Fruit fly (Drosophila melanogaster) whole organism, pupa: Measurements from ENCODE around the gene CG3457.

ENCODE experiments used
- CG10348 ChIP-seq: fragments of 200-800 bp; sonication (Bioruptor generic); IDR thresholded peaks from 2 replicates; pipeline ENCODE4 v1.3.6; 2022; ENCODE audit warnings: missing biosample characterization, missing genetic modification characterization
- CG12605 ChIP-seq: fragments of 200-800 bp; sonication (Bioruptor generic); IDR thresholded peaks from 2 replicates; pipeline ENCODE4 v1.3.6; 2022; ENCODE audit warnings: missing biosample characterization, missing genetic modification characterization
- CG13204 ChIP-seq: fragments of 200-800 bp; sonication (Bioruptor generic); optimal IDR thresholded peaks from 2 replicates; lab custom pipeline; 2018; ENCODE audit warnings: missing biosample characterization, mild to moderate bottlenecking, missing genetic modification characterization, moderate library complexity
- CG14655 ChIP-seq: fragments of 200-800 bp; sonication (Bioruptor generic); optimal IDR thresholded peaks from 3 replicates; lab custom pipeline; 2017; ENCODE audit warnings: mild to moderate bottlenecking, missing biosample characterization, missing genetic modification reagents, missing genetic modification characterization
- CG15710 ChIP-seq: fragments of 200-800 bp; sonication (Bioruptor generic); optimal IDR thresholded peaks from 2 replicates; lab custom pipeline; 2018; ENCODE audit warnings: missing biosample characterization, mild to moderate bottlenecking, missing genetic modification characterization, moderate library complexity
- CG17806 ChIP-seq: fragments of 200-800 bp; sonication (Bioruptor generic); optimal IDR thresholded peaks from 2 replicates; lab custom pipeline; 2018; ENCODE audit warnings: missing biosample characterization, mild to moderate bottlenecking, missing genetic modification characterization, moderate library complexity
- CG32121 ChIP-seq: fragments of 200-800 bp; sonication (Bioruptor generic); IDR thresholded peaks from 2 replicates; pipeline ENCODE4 v1.3.6; 2022; ENCODE audit warnings: missing biosample characterization, missing genetic modification characterization
- CG34367 ChIP-seq: fragments of 200-800 bp; sonication (Bioruptor generic); optimal IDR thresholded peaks from 2 replicates; lab custom pipeline; 2018; ENCODE audit warnings: missing biosample characterization, mild to moderate bottlenecking, missing genetic modification characterization
- CG4496 ChIP-seq: fragments of 200-800 bp; sonication (Bioruptor generic); IDR thresholded peaks from 3 replicates; pipeline ENCODE4 v1.3.6; 2022; ENCODE audit warnings: missing biosample characterization, missing genetic modification characterization
- CG8159 ChIP-seq: fragments of 200-800 bp; sonication (Bioruptor generic); optimal IDR thresholded peaks from 3 replicates; lab custom pipeline; 2018; ENCODE audit warnings: missing biosample characterization, mild to moderate bottlenecking, missing genetic modification characterization, moderate library complexity
- CG8301 ChIP-seq: fragments of 200-800 bp; sonication (Bioruptor generic); optimal IDR thresholded peaks from 2 replicates; lab custom pipeline; 2018; ENCODE audit warnings: missing biosample characterization, mild to moderate bottlenecking, missing genetic modification characterization
- CG9948 ChIP-seq: fragments of 200-800 bp; sonication (Bioruptor generic); optimal IDR thresholded peaks from 2 replicates; lab custom pipeline; 2018; ENCODE audit warnings: missing biosample characterization, mild to moderate bottlenecking, missing genetic modification characterization, moderate library complexity
- D1 ChIP-seq: fragments of 200-800 bp; sonication (Bioruptor generic); optimal IDR thresholded peaks from 2 replicates; lab custom pipeline; 2018; ENCODE audit warnings: missing biosample characterization, mild to moderate bottlenecking, missing genetic modification characterization, moderate library complexity
- EcR ChIP-seq: fragments of 200-800 bp; sonication (Bioruptor generic); optimal IDR thresholded peaks from 3 replicates; lab custom pipeline; 2019; ENCODE audit warnings: missing biosample characterization, missing genetic modification characterization, mild to moderate bottlenecking, moderate library complexity, missing genetic modification reagents
- Ets98B ChIP-seq: fragments of 200-800 bp; sonication (Bioruptor generic); IDR thresholded peaks from 2 replicates; pipeline ENCODE4 v1.3.6; 2022; ENCODE audit warnings: missing biosample characterization, missing genetic modification characterization
- Pif1A ChIP-seq: fragments of 200-800 bp; sonication (Bioruptor generic); optimal IDR thresholded peaks from 3 replicates; lab custom pipeline; 2016; ENCODE audit warnings: missing biosample characterization, missing genetic modification characterization
- Pif1B ChIP-seq: fragments of 200-800 bp; sonication (Bioruptor generic); optimal IDR thresholded peaks from 3 replicates; lab custom pipeline; 2016; ENCODE audit warnings: missing biosample characterization, missing genetic modification characterization
- Snoo ChIP-seq: fragments of 200-800 bp; sonication (Bioruptor generic); optimal IDR thresholded peaks from 3 replicates; lab custom pipeline; 2017; ENCODE audit warnings: missing biosample characterization, mild to moderate bottlenecking, missing genetic modification characterization, inconsistent platforms
- fd96Ca ChIP-seq: fragments of 200-800 bp; sonication (Bioruptor generic); IDR thresholded peaks from 3 replicates; pipeline ENCODE4 v1.3.6; 2022; ENCODE audit warnings: missing biosample characterization, missing genetic modification characterization
- gl ChIP-seq: fragments of 200-800 bp; sonication (Bioruptor generic); optimal IDR thresholded peaks from 2 replicates; lab custom pipeline; 2018; ENCODE audit warnings: missing biosample characterization, mild to moderate bottlenecking, missing genetic modification characterization
- rn ChIP-seq: fragments of 200-800 bp; sonication (Bioruptor generic); IDR thresholded peaks from 2 replicates; pipeline ENCODE4 v1.3.6; 2022; ENCODE audit warnings: missing biosample characterization, missing genetic modification characterization

The CG3457 gene

dm6 chrX:2148671-2149070, 38.9 kb upstream of the CG3457 start:
- TF ChIP-seq CG8301 (tag; lab: Kevin White, UChicago) (no peak), EcR (GFP tag; lab: Kevin White, UChicago) (peak; percentile 92)
- TF ChIP-seq, all 21 proteins: peak for 1

dm6 chrX:2149478-2149877, 38.1 kb upstream of the CG3457 start, which contains the start of gene bcn92:
Gene bcn92, minus strand, starts transcription at chrX:2149647.
- no peak for TF ChIP-seq EcR (GFP tag; lab: Kevin White, UChicago)
- TF ChIP-seq Ets98B (GFP tag; lab: Robert Waterston, UW), result 0 out of 2 replicates have a peak, but pooled peaks have one; percentile 21
- TF ChIP-seq D1, result no peak
- TF ChIP-seq Pif1B (GFP tag; lab: Kevin White, UChicago), result no peak
- TF ChIP-seq CG17806 (tag; lab: Kevin White, UChicago), result no peak
- TF ChIP-seq CG10348 (GFP tag; lab: Robert Waterston, UW), result no peak
- no peak for TF ChIP-seq CG9948 (tag; lab: Kevin White, UChicago)
- TF ChIP-seq Snoo, result no peak
- peak; percentile 15 for TF ChIP-seq CG15710 (tag; lab: Kevin White, UChicago)
- TF ChIP-seq fd96Ca (GFP tag; lab: Robert Waterston, UW), result no peak; the same call in 2 of the 3 replicates
- TF ChIP-seq CG4496 (GFP tag; lab: Robert Waterston, UW), result peak; percentile 57; the same call in 2 of the 3 replicates
- no peak for TF ChIP-seq CG14655 (GFP tag; lab: Kevin White, UChicago)
- TF ChIP-seq CG8301 (tag; lab: Kevin White, UChicago), result no peak
- TF ChIP-seq CG32121 (GFP tag; lab: Robert Waterston, UW), result 0 out of 2 replicates have a peak, but pooled peaks have one; percentile 11
- no peak for TF ChIP-seq rn (GFP tag; lab: Robert Waterston, UW)
- no peak for TF ChIP-seq CG8159 (tag; lab: Kevin White, UChicago)
- no peak for TF ChIP-seq Pif1A (GFP tag; lab: Kevin White, UChicago)
- TF ChIP-seq CG12605 (GFP tag; lab: Robert Waterston, UW), result no peak
- no peak for TF ChIP-seq gl (tag; lab: Kevin White, UChicago)
- no peak for TF ChIP-seq CG34367 (tag; lab: Kevin White, UChicago)
- no peak for TF ChIP-seq CG13204
- TF ChIP-seq, all 21 proteins: peak for 4

- TF ChIP-seq CG8301 (tag; lab: Kevin White, UChicago) (no peak), fd96Ca (GFP tag; lab: Robert Waterston, UW) (peak; percentile 32; the same call in 1 of the 3 replicates), CG32121 (GFP tag; lab: Robert Waterston, UW) (peak; percentile 42; the same call in 1 of the 2 replicates), EcR (GFP tag; lab: Kevin White, UChicago) (peak; percentile 21), D1 (no peak), Ets98B (GFP tag; lab: Robert Waterston, UW) (peak; percentile 38; the same call in 1 of the 2 replicates), CG13204 (peak; percentile 39)
Measured at dm6 chrX:2155868-2156267, 31.8 kb upstream of the CG3457 start.

dm6 chrX:2157929-2158610, 29.6 kb upstream of the CG3457 start:
- TF ChIP-seq CG14655 (GFP tag; lab: Kevin White, UChicago) (no peak), fd96Ca (GFP tag; lab: Robert Waterston, UW) (no peak), gl (tag; lab: Kevin White, UChicago) (no peak), CG9948 (tag; lab: Kevin White, UChicago) (no peak), Pif1B (GFP tag; lab: Kevin White, UChicago) (no peak), CG10348 (GFP tag; lab: Robert Waterston, UW) (no peak)

- TF ChIP-seq CG34367 (tag; lab: Kevin White, UChicago) (no peak), CG13204 (no peak), CG10348 (GFP tag; lab: Robert Waterston, UW) (no peak), CG9948 (tag; lab: Kevin White, UChicago) (no peak), Pif1A (GFP tag; lab: Kevin White, UChicago) (no peak), CG15710 (tag; lab: Kevin White, UChicago) (no peak), CG32121 (GFP tag; lab: Robert Waterston, UW) (no peak), CG8159 (tag; lab: Kevin White, UChicago) (no peak), CG14655 (GFP tag; lab: Kevin White, UChicago) (no peak)
Measured at dm6 chrX:2158668-2159163, 28.9 kb upstream of the CG3457 start, which contains the start of gene wapl. Gene wapl, minus strand, starts transcription at chrX:2158983.

dm6 chrX:2161020-2161419, 26.6 kb upstream of the CG3457 start:
- no peak for TF ChIP-seq rn (GFP tag; lab: Robert Waterston, UW)
